Fruit fly (Drosophila melanogaster) whole organism, prepupa: ENCODE data around the gene CG14391.

Source experiments
- Eip93F ChIP-seq: fragments of 200-800 bp; sonication (Bioruptor generic); optimal IDR thresholded peaks from 2 replicates; lab custom pipeline; 2016; ENCODE audit warnings: missing biosample characterization, mild to moderate bottlenecking, missing genetic modification characterization
- Hr39 ChIP-seq: fragments of 200-800 bp; sonication (Bioruptor generic); optimal IDR thresholded peaks from 2 replicates; lab custom pipeline; 2016; ENCODE audit warnings: missing biosample characterization, missing genetic modification characterization
- Lpt ChIP-seq: fragments of 200-800 bp; sonication (Bioruptor generic); optimal IDR thresholded peaks from 3 replicates; lab custom pipeline; 2016; ENCODE audit warnings: missing biosample characterization, missing genetic modification characterization

dm6 chr3R:12688116-12688515 is 6.5 kb downstream of the CG14391 start:
- TF ChIP-seq Hr39 (GFP tag; lab: Kevin White, UChicago) (no peak), Eip93F (GFP tag; lab: Kevin White, UChicago) (no peak), Lpt (GFP tag; lab: Kevin White, UChicago) (no peak)
